Worm (Caenorhabditis elegans) whole organism, L3 larva: ENCODE measurements around the gene Y54F10BM.3.
"Not testable (repeated sequence)": the region's sequence is repeated elsewhere in the genome, so short reads cannot be mapped to it uniquely, and the experiment has no call there.

Experiments used
- R02D3.7 ChIP-seq: fragments of 150-350 bp; optimal IDR thresholded peaks from 2 replicates; lab custom pipeline; 2014; ENCODE audit warnings: missing biosample characterization, missing genetic modification characterization
- ZK546.5 ChIP-seq: sonication (generic microtip); optimal IDR thresholded peaks from 2 replicates; lab custom pipeline; 2017; ENCODE audit warnings: missing biosample characterization, missing genetic modification characterization
- ceh-82 ChIP-seq: fragments of 150-350 bp; optimal IDR thresholded peaks from 2 replicates; lab custom pipeline; 2014; ENCODE audit warnings: missing biosample characterization, missing genetic modification characterization
- ceh-9 ChIP-seq: sonication (generic microtip); optimal IDR thresholded peaks from 2 replicates; lab custom pipeline; 2018; ENCODE audit warnings: missing biosample characterization, missing genetic modification characterization
- daf-12 ChIP-seq: fragments of 150-350 bp; optimal IDR thresholded peaks from 2 replicates; lab custom pipeline; 2014; ENCODE audit warnings: missing biosample characterization, missing genetic modification reagents, missing genetic modification characterization
- egl-27 ChIP-seq: sonication (generic microtip); optimal IDR thresholded peaks from 4 replicates; lab custom pipeline; 2017; ENCODE audit warnings: missing biosample characterization, missing genetic modification reagents, missing genetic modification characterization
- egl-5 ChIP-seq: fragments of 150-350 bp; optimal IDR thresholded peaks from 2 replicates; lab custom pipeline; 2017; ENCODE audit warnings: missing biosample characterization, missing genetic modification reagents, missing genetic modification characterization, inconsistent platforms
- elt-1 ChIP-seq: fragments of 150-350 bp; optimal IDR thresholded peaks from 2 replicates; lab custom pipeline; 2014; ENCODE audit warnings: missing biosample characterization, missing genetic modification characterization
- elt-2 ChIP-seq: sonication (generic microtip); optimal IDR thresholded peaks from 2 replicates; lab custom pipeline; 2016; ENCODE audit warnings: missing genetic modification reagents, mild to moderate bottlenecking, missing genetic modification characterization, missing compliant biosample characterization
- eor-1 ChIP-seq, 2 experiments: fragments of 150-350 bp; optimal IDR thresholded peaks; 2 replicates each; lab custom pipeline; 2014 to 2018; ENCODE audit warnings: missing biosample characterization in 2 of 2, missing genetic modification characterization in 2 of 2
- fkh-2 ChIP-seq: fragments of 150-350 bp; optimal IDR thresholded peaks from 2 replicates; lab custom pipeline; 2014; ENCODE audit warnings: missing biosample characterization, missing genetic modification reagents, missing genetic modification characterization
- lin-15B ChIP-seq: fragments of 150-350 bp; optimal IDR thresholded peaks from 2 replicates; lab custom pipeline; 2014; ENCODE audit warnings: missing biosample characterization, missing genetic modification characterization
- lin-39 ChIP-seq: fragments of 150-350 bp; optimal IDR thresholded peaks from 2 replicates; lab custom pipeline; 2018; ENCODE audit warnings: missing biosample characterization, missing genetic modification reagents, missing genetic modification characterization
- lsy-12 ChIP-seq: sonication (generic microtip); optimal IDR thresholded peaks from 2 replicates; lab custom pipeline; 2016; ENCODE audit warnings: mild to moderate bottlenecking, missing genetic modification characterization, missing compliant biosample characterization
- mdl-1 ChIP-seq: fragments of 150-350 bp; optimal IDR thresholded peaks from 2 replicates; lab custom pipeline; 2014; ENCODE audit warnings: missing biosample characterization, missing genetic modification characterization
- mml-1 ChIP-seq: fragments of 150-350 bp; sonication (generic microtip); optimal IDR thresholded peaks from 3 replicates; lab custom pipeline; 2014; ENCODE audit warnings: missing biosample characterization, missing genetic modification characterization
- nfya-1 ChIP-seq: sonication (generic microtip); optimal IDR thresholded peaks from 2 replicates; lab custom pipeline; 2017; ENCODE audit warnings: missing genetic modification characterization, mild to moderate bottlenecking, missing compliant biosample characterization, antibody characterized with exemption, moderate library complexity; ENCODE audit not compliant: insufficient read depth
- nhr-11 ChIP-seq: fragments of 150-350 bp; optimal IDR thresholded peaks from 2 replicates; lab custom pipeline; 2014; ENCODE audit warnings: missing biosample characterization, missing genetic modification characterization
- nhr-28 ChIP-seq: fragments of 150-350 bp; optimal IDR thresholded peaks from 2 replicates; lab custom pipeline; 2014; ENCODE audit warnings: missing biosample characterization, missing genetic modification characterization
- nhr-43 ChIP-seq: sonication (generic microtip); optimal IDR thresholded peaks from 2 replicates; lab custom pipeline; 2016; ENCODE audit warnings: mild to moderate bottlenecking, missing genetic modification characterization, missing compliant biosample characterization; ENCODE audit not compliant: poor library complexity, severe bottlenecking
- nhr-77 ChIP-seq: fragments of 150-350 bp; optimal IDR thresholded peaks from 2 replicates; lab custom pipeline; 2014; ENCODE audit warnings: missing biosample characterization, missing genetic modification characterization
- pha-4 ChIP-seq: fragments of 150-350 bp; optimal IDR thresholded peaks from 2 replicates; lab custom pipeline; 2014; ENCODE audit warnings: missing biosample characterization, missing genetic modification reagents, missing genetic modification characterization
- pqm-1 ChIP-seq: fragments of 150-350 bp; optimal IDR thresholded peaks from 2 replicates; lab custom pipeline; 2017; ENCODE audit warnings: missing biosample characterization, missing genetic modification characterization, inconsistent platforms
- skn-1 ChIP-seq: fragments of 150-350 bp; optimal IDR thresholded peaks from 2 replicates; lab custom pipeline; 2014; ENCODE audit warnings: missing biosample characterization, missing genetic modification characterization
- snpc-4 ChIP-seq: fragments of 150-350 bp; optimal IDR thresholded peaks from 2 replicates; lab custom pipeline; 2014; ENCODE audit warnings: missing biosample characterization, missing genetic modification characterization
- tbx-2 ChIP-seq: sonication (generic microtip); optimal IDR thresholded peaks from 2 replicates; lab custom pipeline; 2016; ENCODE audit warnings: mild to moderate bottlenecking, missing genetic modification characterization, missing compliant biosample characterization
- unc-39 ChIP-seq: sonication (generic microtip); optimal IDR thresholded peaks from 4 replicates; lab custom pipeline; 2017; ENCODE audit warnings: missing biosample characterization, missing genetic modification characterization

Gene Y54F10BM.3

DNA sequence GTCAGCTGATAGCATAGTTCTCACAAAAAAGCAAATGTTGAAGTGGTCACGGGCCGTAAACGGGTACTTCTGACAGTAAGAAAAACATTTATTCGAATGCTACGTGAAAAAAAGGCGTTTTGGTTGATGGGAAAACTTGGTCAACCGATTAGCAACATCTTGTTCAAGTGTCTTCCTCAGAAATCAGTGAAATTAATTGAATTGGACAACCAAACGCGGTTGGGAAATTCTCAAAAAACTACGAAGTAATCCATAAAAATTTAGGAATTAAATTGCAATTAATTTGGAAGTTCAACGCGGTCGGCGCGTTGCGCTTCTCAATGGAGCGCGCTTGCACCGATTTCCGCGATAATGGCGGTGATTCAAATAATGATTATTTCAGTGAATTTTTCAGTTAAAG lies 22.5 kb upstream of the Y54F10BM.3 start:
- TF ChIP-seq unc-39 (tag; lab: Kevin White, UChicago), result no peak
- TF ChIP-seq lin-39 (tag; lab: Kevin White, UChicago), result no peak
- no peak for TF ChIP-seq ceh-9 (tag; lab: Kevin White, UChicago)
- TF ChIP-seq R02D3.7 (tag; lab: Kevin White, UChicago), result no peak
- TF ChIP-seq eor-1 (tag; optimal IDR thresholded peaks at IDR 0.05; lab: Kevin White, UChicago), result no peak
- no peak for TF ChIP-seq lin-15B (tag; lab: Kevin White, UChicago)
- TF ChIP-seq egl-5 (tag; lab: Kevin White, UChicago), result no peak
- no peak for TF ChIP-seq ZK546.5
- TF ChIP-seq fkh-2 (tag; lab: Kevin White, UChicago), result no peak
- TF ChIP-seq lsy-12 (tag; lab: Kevin White, UChicago), result no peak
- TF ChIP-seq pha-4 (tag; lab: Kevin White, UChicago), result no peak
- no peak for TF ChIP-seq nhr-11 (tag; lab: Kevin White, UChicago)

DNA sequence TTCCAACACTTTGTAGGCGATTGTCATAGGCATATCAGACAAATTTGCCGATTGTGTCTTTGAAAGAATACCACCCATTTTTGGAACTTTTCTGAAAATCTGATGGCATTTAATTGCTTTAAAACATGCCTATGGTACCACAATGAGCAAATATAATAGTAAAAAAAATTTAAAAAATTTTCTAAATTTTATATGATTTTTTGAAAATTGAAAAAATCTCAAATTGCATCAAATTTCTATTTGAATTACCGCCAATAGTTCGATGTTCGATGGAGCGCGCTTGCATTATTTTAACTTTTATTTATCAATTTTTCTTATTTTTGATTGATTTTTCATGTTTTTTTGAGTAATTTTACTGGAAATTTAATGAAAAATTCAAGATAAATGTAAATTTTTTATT lies 20.5 kb upstream of the Y54F10BM.3 start, which contains the start of gene fbxa-42:
fbxa-42 (minus strand) TSS at position 101 of the 400 bp plus-strand sequence.
- not testable (repeated sequence) for TF ChIP-seq lin-15B, tbx-2, pha-4 (tag; lab: Kevin White, UChicago)
- TF ChIP-seq, all 47 proteins: peak for 0; not testable (repeated sequence) for 47

DNA sequence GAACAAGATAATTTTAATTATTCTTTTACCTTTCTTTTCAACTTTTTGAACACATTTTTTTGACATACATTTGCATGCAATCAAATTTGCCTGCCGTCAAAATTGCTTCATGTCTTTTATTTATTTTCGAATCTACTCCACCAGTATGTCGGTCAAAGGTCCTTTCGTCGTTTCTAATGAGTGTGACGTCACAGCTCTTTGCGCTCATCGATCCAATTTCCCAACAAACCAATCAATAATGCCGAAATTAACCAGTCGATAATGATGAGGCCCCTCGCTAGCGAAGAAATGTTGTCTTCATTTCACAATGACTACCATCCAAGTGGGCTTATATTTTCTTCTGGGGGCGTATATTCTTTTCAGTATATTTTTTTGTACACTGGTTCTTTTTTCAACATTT lies 18.9 kb upstream of the Y54F10BM.3 start, which contains the start of gene Y54F10BM.6:
Y54F10BM.6 (plus strand) TSS at position 301 of the 400 bp plus-strand sequence.
- no peak for TF ChIP-seq lin-39 (tag; lab: Kevin White, UChicago)
- no peak for TF ChIP-seq egl-27 (tag; lab: Kevin White, UChicago)
- TF ChIP-seq ceh-82 (tag; lab: Kevin White, UChicago), result no peak
- TF ChIP-seq mdl-1 (tag; lab: Kevin White, UChicago), result no peak
- TF ChIP-seq nhr-28 (tag; lab: Kevin White, UChicago), result no peak
- no peak for TF ChIP-seq pha-4 (tag; lab: Kevin White, UChicago)
- TF ChIP-seq elt-2 (tag; lab: Kevin White, UChicago), result no peak
- TF ChIP-seq nhr-43, result no peak
- TF ChIP-seq lin-15B (tag; lab: Kevin White, UChicago), result no peak

DNA sequence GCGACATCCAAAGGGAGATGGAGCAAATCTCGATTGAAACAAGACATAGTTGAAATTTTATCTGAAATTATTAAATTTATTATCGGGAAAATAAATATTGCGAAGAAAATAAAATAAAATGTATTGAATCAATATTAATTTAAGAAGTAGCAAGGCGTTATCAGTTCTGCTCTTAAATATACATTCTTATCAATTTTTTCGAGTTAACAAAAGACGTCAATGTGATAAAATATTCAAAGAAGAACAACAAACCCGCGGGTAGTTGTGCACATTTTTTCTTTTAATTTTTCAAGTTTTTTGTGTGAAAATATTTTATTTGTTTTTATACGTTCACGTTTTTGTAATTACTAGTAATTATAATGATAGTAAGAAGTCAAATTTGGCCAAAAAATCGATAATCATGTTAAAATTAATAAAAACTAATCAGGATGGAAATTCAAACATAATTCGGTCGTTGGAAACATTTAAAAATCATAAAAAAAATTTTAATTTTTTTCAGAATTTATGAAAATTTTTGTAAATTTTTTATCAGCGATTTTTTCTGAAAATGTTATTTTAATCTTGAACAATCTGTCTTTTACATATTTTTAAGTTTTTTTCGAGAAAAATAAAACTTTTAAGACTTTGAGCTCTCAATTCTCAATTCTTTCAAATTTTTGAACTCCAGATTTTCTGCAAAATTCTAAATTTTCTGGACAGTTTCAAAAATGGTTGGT lies 15.7 kb upstream of the Y54F10BM.3 start, which contains the start of gene fbxa-9:
fbxa-9 (plus strand) TSS at position 666 of the 716 bp plus-strand sequence.
- TF ChIP-seq pha-4 (tag; lab: Kevin White, UChicago) (no peak), pqm-1 (tag; lab: Kevin White, UChicago) (peak; percentile 74), elt-2 (tag; lab: Kevin White, UChicago) (peak; percentile 81)

DNA sequence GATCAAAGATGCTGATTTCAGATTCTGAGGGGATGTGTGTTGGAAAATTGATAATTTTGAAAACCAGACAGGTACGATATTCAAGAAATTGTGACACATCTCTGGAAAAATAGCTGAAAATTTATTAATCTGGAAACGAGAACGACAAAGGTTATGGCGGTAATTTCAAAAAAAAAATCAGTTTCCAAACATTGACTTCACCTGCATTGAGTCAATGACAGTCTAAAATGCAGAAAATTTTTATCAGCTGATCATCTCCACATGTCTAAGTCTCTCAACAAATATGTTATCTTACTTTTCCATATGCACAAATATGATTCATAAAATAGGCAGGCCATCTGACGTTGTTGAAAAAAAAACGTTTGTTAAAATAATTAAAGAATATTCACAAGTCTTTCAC lies 9.8 kb upstream of the Y54F10BM.3 start, which contains the start of gene fbxa-48:
fbxa-48 (minus strand) TSS at position 101 of the 400 bp plus-strand sequence.
- TF ChIP-seq skn-1 (tag; lab: Kevin White, UChicago) (no peak), elt-1 (tag; lab: Kevin White, UChicago) (no peak), nhr-77 (tag; lab: Kevin White, UChicago) (no peak), elt-2 (tag; lab: Kevin White, UChicago) (peak; percentile 38), nhr-11 (tag; lab: Kevin White, UChicago) (no peak), snpc-4 (no peak), nhr-43 (no peak), fkh-2 (tag; lab: Kevin White, UChicago) (no peak), pqm-1 (tag; lab: Kevin White, UChicago) (peak; percentile 2)

DNA sequence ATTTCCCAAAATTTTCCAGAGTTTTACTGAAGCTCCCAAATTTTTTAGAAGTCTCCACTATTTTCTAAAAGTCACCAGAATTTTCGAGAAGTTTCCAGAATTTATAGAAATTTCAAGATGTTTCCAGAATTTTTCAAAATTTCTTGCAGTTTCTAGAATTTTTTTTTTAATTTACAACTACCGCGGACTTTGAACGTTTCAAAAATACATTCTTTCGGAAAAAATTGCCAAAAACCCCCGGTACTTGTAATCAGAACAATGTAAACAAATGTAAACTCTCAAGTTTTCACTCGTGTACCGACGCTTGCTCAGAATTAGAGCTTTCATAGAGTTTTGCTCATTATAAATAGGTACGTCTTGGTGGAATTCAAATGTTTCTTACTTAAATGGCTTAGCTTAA lies 9.1 kb upstream of the Y54F10BM.3 start, which contains the start of gene fbxa-39:
fbxa-39 (plus strand) TSS at position 301 of the 400 bp plus-strand sequence.
- TF ChIP-seq elt-2 (tag; lab: Kevin White, UChicago) (no peak), egl-27 (tag; lab: Kevin White, UChicago) (no peak), nfya-1 (no peak)

DNA sequence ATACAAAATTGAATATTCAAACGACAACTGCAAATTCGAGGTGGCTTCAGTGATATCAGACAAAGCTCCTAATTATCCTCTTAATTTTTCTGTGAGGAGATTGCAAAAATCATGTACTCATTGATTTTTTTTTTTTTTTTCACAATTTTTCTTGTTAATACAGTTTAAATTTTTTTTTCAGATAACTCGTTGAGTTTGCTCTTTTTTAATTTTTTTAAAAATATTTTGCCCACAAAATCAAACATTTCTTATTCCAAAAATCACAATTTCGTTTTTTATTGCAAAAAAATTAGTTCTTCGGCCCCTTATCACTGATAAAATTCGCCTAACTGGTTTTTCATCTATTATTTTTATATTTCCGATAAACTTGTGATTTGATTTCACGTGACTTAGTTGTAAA lies 5.0 kb upstream of the Y54F10BM.3 start, which contains the start of gene Y54F10BM.21:
Y54F10BM.21 (plus strand) TSS at position 301 of the 400 bp plus-strand sequence.
- TF ChIP-seq elt-2 (tag; lab: Kevin White, UChicago) (no peak), nhr-77 (tag; lab: Kevin White, UChicago) (no peak), daf-12 (tag; lab: Kevin White, UChicago) (no peak), pha-4 (tag; lab: Kevin White, UChicago) (no peak), mml-1 (tag; lab: Kevin White, UChicago) (no peak), snpc-4 (no peak)
